Worm (Caenorhabditis elegans) whole organism, late embryonic: Measurements from ENCODE around the gene bmy-1.

Experiments
- ama-1 ChIP-seq: fragments of 150-350 bp; optimal IDR thresholded peaks from 2 replicates; lab custom pipeline; 2014
- ceh-9 ChIP-seq: sonication (generic microtip); optimal IDR thresholded peaks from 2 replicates; lab custom pipeline; 2016; ENCODE audit warnings: mild to moderate bottlenecking, missing genetic modification characterization, inconsistent platforms, missing compliant biosample characterization
- elt-4 ChIP-seq: sonication (generic microtip); optimal IDR thresholded peaks from 2 replicates; lab custom pipeline; 2016; ENCODE audit warnings: missing genetic modification characterization, missing compliant biosample characterization
- pag-3 ChIP-seq: sonication (generic microtip); optimal IDR thresholded peaks from 2 replicates; lab custom pipeline; 2016; ENCODE audit warnings: missing compliant biosample characterization, missing genetic modification characterization, borderline replicate concordance
- pha-4 ChIP-seq: fragments of 150-350 bp; optimal IDR thresholded peaks from 2 replicates; lab custom pipeline; 2018; ENCODE audit warnings: missing biosample characterization, missing genetic modification reagents, missing genetic modification characterization
- ref-2 ChIP-seq: sonication (generic microtip); optimal IDR thresholded peaks from 2 replicates; lab custom pipeline; 2016; ENCODE audit warnings: missing genetic modification characterization, missing compliant biosample characterization
- unc-55 ChIP-seq: sonication (generic microtip); optimal IDR thresholded peaks from 2 replicates; lab custom pipeline; 2017; ENCODE audit warnings: missing biosample characterization, missing genetic modification reagents, missing genetic modification characterization
- unc-86 ChIP-seq: sonication (generic microtip); optimal IDR thresholded peaks from 2 replicates; lab custom pipeline; 2016; ENCODE audit warnings: missing genetic modification characterization, missing compliant biosample characterization

DNA sequence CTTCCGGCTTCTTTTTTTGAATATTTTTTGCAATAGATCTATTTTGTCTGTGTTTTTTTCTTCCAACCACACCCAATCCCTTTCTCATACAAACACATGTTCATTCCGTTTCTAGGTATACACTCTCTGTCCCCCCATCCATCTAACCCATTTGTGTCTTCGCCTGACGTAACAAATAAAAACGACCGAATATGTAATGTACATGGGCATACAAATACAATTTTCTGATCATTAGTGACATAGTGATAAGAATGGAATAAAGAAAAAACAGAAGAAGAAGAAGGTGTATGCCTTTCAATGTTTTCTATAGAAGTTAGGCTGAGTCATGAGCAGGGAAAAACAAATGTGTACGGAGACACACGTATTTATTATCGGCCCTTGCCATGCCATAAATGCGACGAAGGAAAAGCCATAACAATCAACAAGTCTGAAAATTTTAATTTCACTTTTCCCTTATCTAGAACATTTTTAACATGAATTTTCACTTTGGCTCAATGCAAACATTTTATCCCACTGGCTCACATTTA is 24.7 kb upstream of the bmy-1 start:
- TF ChIP-seq unc-86 (tag; lab: Kevin White, UChicago) (no peak), ama-1 (no peak), ceh-9 (tag; lab: Kevin White, UChicago) (no peak), ref-2 (no peak), pha-4 (tag; lab: Kevin White, UChicago) (no peak), elt-4 (tag; lab: Kevin White, UChicago) (no peak), pag-3 (no peak), unc-55 (no peak)
